Worm (Caenorhabditis elegans): Measurements from ENCODE around the gene fbxa-37.

- no peak for TF ChIP-seq nhr-76 (tag; optimal IDR thresholded peaks at IDR 0.05)
- no peak for TF ChIP-seq elt-1 (tag; optimal IDR thresholded peaks at IDR 0.05)
- no peak for TF ChIP-seq ZK546.5 (tag; optimal IDR thresholded peaks at IDR 0.05)
- no peak for TF ChIP-seq tbx-2 (tag; optimal IDR thresholded peaks at IDR 0.05)
- TF ChIP-seq aly-2 (tag; optimal IDR thresholded peaks at IDR 0.05) = no peak
- TF ChIP-seq ceh-16 (tag; optimal IDR thresholded peaks at IDR 0.05) = no peak
- TF ChIP-seq fos-1 (tag; optimal IDR thresholded peaks at IDR 0.05) = no peak
- peak; percentile 72 for TF ChIP-seq elt-2 (tag; optimal IDR thresholded peaks at IDR 0.05)
- no peak for TF ChIP-seq nhr-11 (tag; optimal IDR thresholded peaks at IDR 0.05)
- TF ChIP-seq fkh-10 (GFP tag; optimal IDR thresholded peaks at IDR 0.05) = no peak
Measured at ce11 chrIII:1273655-1274328, 11.0 kb upstream of the fbxa-37 start, which contains the start of gene fbxa-29.
